Worm (Caenorhabditis elegans): ENCODE results near the gene xnd-1.

DNA sequence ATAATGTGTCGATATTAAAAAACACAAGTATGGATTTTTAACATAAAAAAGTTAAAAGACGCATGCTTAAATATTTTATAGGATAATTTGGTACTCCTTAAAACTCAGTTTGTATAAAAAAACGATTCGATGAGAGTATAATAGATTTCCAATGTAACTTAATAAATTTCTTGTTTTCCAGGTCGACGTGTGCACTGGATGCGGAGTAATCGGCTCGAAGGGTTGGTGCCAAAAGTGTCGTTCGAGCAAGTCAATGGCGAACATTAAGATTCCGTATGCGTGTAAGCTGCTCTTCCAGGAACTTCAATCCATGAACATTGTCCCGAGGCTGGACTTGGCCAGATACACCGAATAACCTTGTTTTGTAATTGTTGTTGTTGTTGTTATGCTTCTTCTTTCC lies 39.9 kb upstream of the xnd-1 start:
- no peak for TF ChIP-seq mab-9 (GFP tag; IDR thresholded peaks at IDR 0.05)
- no peak for TF ChIP-seq ceh-82 (tag; optimal IDR thresholded peaks at IDR 0.05)
- no peak for TF ChIP-seq egl-27 (tag; optimal IDR thresholded peaks at IDR 0.05)
- TF ChIP-seq isw-1 (GFP tag; IDR thresholded peaks at IDR 0.05), result no peak
- TF ChIP-seq nhr-12 (tag; optimal IDR thresholded peaks at IDR 0.05), result no peak
- no peak for TF ChIP-seq lin-15B (tag; optimal IDR thresholded peaks at IDR 0.05)
- TF ChIP-seq nhr-11 (tag; optimal IDR thresholded peaks at IDR 0.05), result no peak
- TF ChIP-seq mdl-1 (tag; optimal IDR thresholded peaks at IDR 0.05), result no peak
